Fruit fly (Drosophila melanogaster) whole organism, adult: ENCODE results near the gene sty.

Experiments used
- CG11617 ChIP-seq: fragments of 200-800 bp; sonication (Bioruptor generic); optimal IDR thresholded peaks from 2 replicates; lab custom pipeline; 2017; ENCODE audit warnings: mild to moderate bottlenecking, missing biosample characterization, missing genetic modification reagents, missing genetic modification characterization
- CG12768 ChIP-seq: fragments of 200-800 bp; sonication (Bioruptor generic); optimal IDR thresholded peaks from 2 replicates; lab custom pipeline; 2017; ENCODE audit warnings: missing biosample characterization, missing genetic modification characterization, mild to moderate bottlenecking, moderate library complexity, missing genetic modification reagents
- CG1620 ChIP-seq: fragments of 200-800 bp; sonication (Bioruptor generic); optimal IDR thresholded peaks from 2 replicates; lab custom pipeline; 2016; ENCODE audit warnings: missing biosample characterization, missing genetic modification characterization
- CG33017 ChIP-seq: fragments of 200-800 bp; sonication (Bioruptor generic); optimal IDR thresholded peaks from 2 replicates; lab custom pipeline; 2018; ENCODE audit warnings: missing biosample characterization, mild to moderate bottlenecking, missing genetic modification characterization, moderate library complexity
- CG5204 ChIP-seq: fragments of 200-800 bp; sonication (Bioruptor generic); optimal IDR thresholded peaks from 2 replicates; lab custom pipeline; 2016; ENCODE audit warnings: missing biosample characterization, missing genetic modification characterization
- CG7045 ChIP-seq: fragments of 200-800 bp; sonication (Bioruptor generic); optimal IDR thresholded peaks from 2 replicates; lab custom pipeline; 2017; ENCODE audit warnings: missing biosample characterization, mild to moderate bottlenecking, missing genetic modification characterization
- CG7101 ChIP-seq: fragments of 200-800 bp; sonication (Bioruptor generic); optimal IDR thresholded peaks from 2 replicates; lab custom pipeline; 2018; ENCODE audit warnings: missing biosample characterization, mild to moderate bottlenecking, missing genetic modification characterization, moderate library complexity
- Clk ChIP-seq: fragments of 200-800 bp; sonication (Bioruptor generic); optimal IDR thresholded peaks from 2 replicates; lab custom pipeline; 2017; ENCODE audit warnings: missing biosample characterization, missing genetic modification characterization
- Crg-1 ChIP-seq: fragments of 200-800 bp; sonication (Bioruptor generic); optimal IDR thresholded peaks from 2 replicates; lab custom pipeline; 2016; ENCODE audit warnings: missing biosample characterization, missing genetic modification characterization
- Hr96 ChIP-seq: fragments of 200-800 bp; sonication (Bioruptor generic); optimal IDR thresholded peaks from 2 replicates; lab custom pipeline; 2016; ENCODE audit warnings: missing biosample characterization, missing genetic modification characterization
- Mnt ChIP-seq: fragments of 200-800 bp; sonication (Bioruptor generic); optimal IDR thresholded peaks from 2 replicates; lab custom pipeline; 2016; ENCODE audit warnings: missing biosample characterization, mild to moderate bottlenecking, missing genetic modification characterization
- bab1 ChIP-seq: fragments of 200-800 bp; sonication (Bioruptor generic); optimal IDR thresholded peaks from 3 replicates; lab custom pipeline; 2019; ENCODE audit warnings: missing biosample characterization, mild to moderate bottlenecking, missing genetic modification characterization, moderate library complexity
- cic ChIP-seq: fragments of 200-800 bp; sonication (Bioruptor generic); optimal IDR thresholded peaks from 2 replicates; lab custom pipeline; 2017; ENCODE audit warnings: missing biosample characterization, mild to moderate bottlenecking, missing genetic modification characterization, moderate library complexity
- cnc ChIP-seq, 2 experiments: fragments of >200 bp; optimal IDR thresholded peaks; 2 replicates each; lab custom pipeline; 2017
- kay ChIP-seq: fragments of 200-800 bp; sonication (Bioruptor generic); peaks from one replicate; lab custom pipeline; 2016; ENCODE audit warnings: missing biosample characterization, missing genetic modification characterization, borderline replicate concordance
- ovo ChIP-seq: fragments of 200-800 bp; sonication (Bioruptor generic); optimal IDR thresholded peaks from 2 replicates; lab custom pipeline; 2016; ENCODE audit warnings: missing biosample characterization, missing genetic modification characterization
- pad ChIP-seq: fragments of 200-800 bp; sonication (Bioruptor generic); optimal IDR thresholded peaks from 3 replicates; lab custom pipeline; 2017; ENCODE audit warnings: missing biosample characterization, missing genetic modification characterization, mild to moderate bottlenecking, moderate library complexity, missing genetic modification reagents
- tj ChIP-seq: fragments of 200-800 bp; sonication (Bioruptor generic); optimal IDR thresholded peaks from 3 replicates; lab custom pipeline; 2017; ENCODE audit warnings: missing biosample characterization, mild to moderate bottlenecking, missing genetic modification characterization, moderate library complexity
- toe ChIP-seq: fragments of 200-800 bp; sonication (Bioruptor generic); optimal IDR thresholded peaks from 2 replicates; lab custom pipeline; 2016; ENCODE audit warnings: missing biosample characterization, missing genetic modification characterization

sty gene

dm6 chr3L:3397309-3397821 lies 27.4 kb downstream of the sty start:
- no peak for TF ChIP-seq Crg-1 (GFP tag; lab: Kevin White, UChicago)
- TF ChIP-seq bab1 (GFP tag; lab: Kevin White, UChicago) = no peak

- TF ChIP-seq kay (peak; percentile 0), CG1620 (GFP tag; lab: Kevin White, UChicago) (no peak)
Observed at dm6 chr3L:3396056-3396455, 28.7 kb downstream of the sty start.

- TF ChIP-seq CG12768 (no peak), Clk (GFP tag; lab: Kevin White, UChicago) (no peak), bab1 (GFP tag; lab: Kevin White, UChicago) (no peak), CG5204 (GFP tag; lab: Kevin White, UChicago) (no peak), tj (GFP tag; lab: Kevin White, UChicago) (peak; percentile 39), CG1620 (GFP tag; lab: Kevin White, UChicago) (no peak), Crg-1 (GFP tag; lab: Kevin White, UChicago) (no peak), CG33017 (no peak)
Observed at dm6 chr3L:3394854-3395723, 29.6 kb downstream of the sty start.

dm6 chr3L:3393951-3394834 lies 30.5 kb downstream of the sty start:
- TF ChIP-seq ovo (no peak), pad (GFP tag; lab: Kevin White, UChicago) (no peak), Mnt (GFP tag; lab: Kevin White, UChicago) (no peak), CG33017 (no peak), CG11617 (GFP tag; lab: Kevin White, UChicago) (no peak), Hr96 (GFP tag; lab: Kevin White, UChicago) (no peak), cnc (optimal IDR thresholded peaks at IDR 0.05; lab: Kevin White, UChicago) (no peak), bab1 (GFP tag; lab: Kevin White, UChicago) (no peak), CG7045 (GFP tag; lab: Kevin White, UChicago) (no peak), cic (no peak), tj (GFP tag; lab: Kevin White, UChicago) (no peak), kay (no peak), CG12768 (no peak)

dm6 chr3L:3391871-3392270 lies 32.9 kb downstream of the sty start:
- TF ChIP-seq CG12768 = no peak
- TF ChIP-seq Crg-1 (GFP tag; lab: Kevin White, UChicago) = no peak
- TF ChIP-seq cic = no peak
- no peak for TF ChIP-seq CG1620 (GFP tag; lab: Kevin White, UChicago)
- TF ChIP-seq CG11617 (GFP tag; lab: Kevin White, UChicago) = no peak
- no peak for TF ChIP-seq toe (GFP tag; lab: Kevin White, UChicago)
- no peak for TF ChIP-seq CG33017
- TF ChIP-seq pad (GFP tag; lab: Kevin White, UChicago) = no peak
- TF ChIP-seq CG5204 (GFP tag; lab: Kevin White, UChicago) = no peak

- TF ChIP-seq CG12768 (no peak), Clk (GFP tag; lab: Kevin White, UChicago) (no peak), CG11617 (GFP tag; lab: Kevin White, UChicago) (no peak), Crg-1 (GFP tag; lab: Kevin White, UChicago) (no peak), toe (GFP tag; lab: Kevin White, UChicago) (no peak), cic (no peak), tj (GFP tag; lab: Kevin White, UChicago) (no peak), CG7101 (tag; lab: Kevin White, UChicago) (no peak), pad (GFP tag; lab: Kevin White, UChicago) (no peak)
Observed at dm6 chr3L:3390525-3390924, 34.2 kb downstream of the sty start.

dm6 chr3L:3389666-3390059 lies 35.1 kb downstream of the sty start:
- no peak for TF ChIP-seq Crg-1 (GFP tag; lab: Kevin White, UChicago)
